Worm (Caenorhabditis elegans) whole organism, late embryonic: Measurements from ENCODE around the gene C28D4.7.

Source experiments
- ahr-1 ChIP-seq: sonication (generic microtip); optimal IDR thresholded peaks from 2 replicates; lab custom pipeline; 2016; ENCODE audit warnings: missing genetic modification characterization, missing compliant biosample characterization
- ceh-30 ChIP-seq: fragments of 150-350 bp; optimal IDR thresholded peaks from 2 replicates; lab custom pipeline; 2014; ENCODE audit warnings: missing biosample characterization, missing genetic modification characterization
- nhr-11 ChIP-seq: fragments of 150-350 bp; optimal IDR thresholded peaks from 2 replicates; lab custom pipeline; 2014; ENCODE audit warnings: missing biosample characterization, missing genetic modification characterization
- syd-9 ChIP-seq: sonication (generic microtip); optimal IDR thresholded peaks from 2 replicates; lab custom pipeline; 2016; ENCODE audit warnings: mild to moderate bottlenecking, missing genetic modification characterization, moderate library complexity, missing compliant biosample characterization
- ztf-16 ChIP-seq: sonication (generic microtip); optimal IDR thresholded peaks from 2 replicates; lab custom pipeline; 2017; ENCODE audit warnings: missing genetic modification characterization, missing compliant biosample characterization

- no peak for TF ChIP-seq ztf-16 (tag; lab: Kevin White, UChicago)
- no peak for TF ChIP-seq nhr-11 (tag; lab: Kevin White, UChicago)
- TF ChIP-seq syd-9, result no peak
- TF ChIP-seq ahr-1 (tag; lab: Kevin White, UChicago), result no peak
- no peak for TF ChIP-seq ceh-30 (tag; lab: Kevin White, UChicago)
These were observed 9.0 kb downstream of the C28D4.7 start for ce11 chrIV:9733904-9734303.
